Fruit fly (Drosophila melanogaster) whole organism, embryonic: ENCODE results near the gene Orct2.
A peak's percentile ranks its signal among the peaks of the same experiment; 100 is the strongest.

Source experiments
- Ada2b ChIP-seq: fragments of 200-800 bp; sonication (Bioruptor generic); IDR thresholded peaks from 2 replicates; pipeline ENCODE4 v1.3.6; 2022; ENCODE audit warnings: missing biosample characterization, missing genetic modification characterization
- Bgb ChIP-seq: fragments of 200-800 bp; sonication (Bioruptor generic); IDR thresholded peaks from 2 replicates; pipeline ENCODE4 v1.3.6; 2022; ENCODE audit warnings: missing biosample characterization, missing genetic modification characterization; ENCODE audit not compliant: partially characterized antibody
- CG10462 ChIP-seq: fragments of 200-800 bp; sonication (Bioruptor generic); optimal IDR thresholded peaks from 2 replicates; lab custom pipeline; 2016; ENCODE audit warnings: missing biosample characterization, missing genetic modification characterization
- CG13287 ChIP-seq: fragments of 200-800 bp; sonication (Bioruptor generic); IDR thresholded peaks from 2 replicates; pipeline ENCODE4 v1.3.6; 2022; ENCODE audit warnings: missing biosample characterization, missing genetic modification characterization; ENCODE audit not compliant: partially characterized antibody
- CG34224 ChIP-seq: fragments of 200-800 bp; sonication (Bioruptor generic); IDR thresholded peaks from 3 replicates; pipeline ENCODE4 v1.3.6; 2022; ENCODE audit warnings: missing biosample characterization, missing genetic modification characterization; ENCODE audit not compliant: partially characterized antibody
- CG34422 ChIP-seq: fragments of 200-800 bp; sonication (Bioruptor generic); IDR thresholded peaks from 3 replicates; pipeline ENCODE4 v1.3.6; 2022; ENCODE audit warnings: missing biosample characterization, missing genetic modification characterization
- CG42726 ChIP-seq: fragments of 200-800 bp; sonication (Bioruptor generic); IDR thresholded peaks from 2 replicates; pipeline ENCODE4 v1.3.6; 2022; ENCODE audit warnings: missing biosample characterization, missing genetic modification characterization; ENCODE audit not compliant: partially characterized antibody
- CG6791 ChIP-seq: fragments of 200-800 bp; sonication (Bioruptor generic); IDR thresholded peaks from 3 replicates; pipeline ENCODE4 v1.3.6; 2022; ENCODE audit warnings: missing biosample characterization, missing genetic modification characterization; ENCODE audit not compliant: partially characterized antibody
- CG7745 ChIP-seq: fragments of 200-800 bp; sonication (Bioruptor generic); optimal IDR thresholded peaks from 2 replicates; lab custom pipeline; 2018; ENCODE audit warnings: missing biosample characterization, mild to moderate bottlenecking, missing genetic modification characterization, moderate library complexity
- CG7963 ChIP-seq: fragments of 200-800 bp; sonication (Bioruptor generic); IDR thresholded peaks from 3 replicates; pipeline ENCODE4 v1.3.6; 2022; ENCODE audit warnings: missing biosample characterization, missing genetic modification characterization; ENCODE audit not compliant: partially characterized antibody
- CG8290 ChIP-seq, 3 experiments: fragments of 200-800 bp; sonication (Bioruptor generic); optimal IDR thresholded peaks; 2 replicates each; lab custom pipeline; 2016 to 2019; ENCODE audit warnings: missing biosample characterization in 3 of 3, missing genetic modification characterization in 3 of 3, mild to moderate bottlenecking in 2 of 3, moderate library complexity in 1 of 3
- Ets97D ChIP-seq: fragments of 200-800 bp; sonication (Bioruptor generic); optimal IDR thresholded peaks from 3 replicates; lab custom pipeline; 2016; ENCODE audit warnings: missing biosample characterization, missing genetic modification characterization
- HmgZ ChIP-seq: fragments of 200-800 bp; sonication (Bioruptor generic); optimal IDR thresholded peaks from 2 replicates; lab custom pipeline; 2018; ENCODE audit warnings: missing biosample characterization, mild to moderate bottlenecking, missing genetic modification characterization
- Lhr ChIP-seq: fragments of 200-800 bp; sonication (Bioruptor generic); optimal IDR thresholded peaks from 3 replicates; lab custom pipeline; 2017; ENCODE audit warnings: mild to moderate bottlenecking, missing biosample characterization, missing genetic modification reagents, missing genetic modification characterization
- Med ChIP-seq: fragments of 200-800 bp; sonication (Bioruptor generic); peaks from one replicate; lab custom pipeline; 2016; ENCODE audit warnings: missing biosample characterization, missing genetic modification characterization, mild to moderate bottlenecking, inconsistent platforms, moderate library complexity
- Opbp ChIP-seq: fragments of 200-800 bp; sonication (Bioruptor generic); IDR thresholded peaks from 3 replicates; pipeline ENCODE4 v1.3.6; 2022; ENCODE audit warnings: missing biosample characterization, missing genetic modification characterization; ENCODE audit not compliant: partially characterized antibody
- Optix ChIP-seq: fragments of 200-800 bp; sonication (Bioruptor generic); IDR thresholded peaks from 3 replicates; pipeline ENCODE4 v1.3.6; 2022; ENCODE audit warnings: missing biosample characterization, missing genetic modification characterization
- TFAM ChIP-seq: fragments of 200-800 bp; sonication (Bioruptor generic); optimal IDR thresholded peaks from 2 replicates; lab custom pipeline; 2017; ENCODE audit warnings: missing biosample characterization, missing genetic modification characterization, inconsistent platforms
- YL-1 ChIP-seq: fragments of 200-800 bp; sonication (Bioruptor generic); optimal IDR thresholded peaks from 3 replicates; lab custom pipeline; 2017; ENCODE audit warnings: missing biosample characterization, mild to moderate bottlenecking, missing genetic modification characterization
- amos ChIP-seq: fragments of 200-800 bp; sonication (Bioruptor generic); IDR thresholded peaks from 2 replicates; pipeline ENCODE4 v1.3.6; 2022; ENCODE audit warnings: missing biosample characterization, missing genetic modification characterization; ENCODE audit not compliant: partially characterized antibody
- ato ChIP-seq: fragments of 200-800 bp; sonication (Bioruptor generic); IDR thresholded peaks from 2 replicates; pipeline ENCODE4 v1.3.6; 2022; ENCODE audit warnings: missing biosample characterization, missing genetic modification characterization; ENCODE audit not compliant: partially characterized antibody
- bbx ChIP-seq: fragments of 200-800 bp; sonication (Bioruptor generic); IDR thresholded peaks from 2 replicates; pipeline ENCODE4 v1.3.6; 2022; ENCODE audit warnings: missing biosample characterization, missing genetic modification characterization; ENCODE audit not compliant: partially characterized antibody
- cad ChIP-seq: fragments of >200 bp; optimal IDR thresholded peaks from 2 replicates; lab custom pipeline; 2017; ENCODE audit warnings: missing biosample characterization, missing genetic modification characterization
- chinmo ChIP-seq: fragments of 200-800 bp; sonication (Bioruptor generic); IDR thresholded peaks from 4 replicates; pipeline ENCODE4 v1.3.6; 2022; ENCODE audit warnings: missing biosample characterization, missing genetic modification characterization; ENCODE audit not compliant: partially characterized antibody
- chm ChIP-seq: fragments of 200-800 bp; sonication (Bioruptor generic); IDR thresholded peaks from 2 replicates; pipeline ENCODE4 v1.3.6; 2022; ENCODE audit warnings: missing biosample characterization, missing genetic modification characterization
- disco-r ChIP-seq: fragments of 200-800 bp; sonication (Bioruptor generic); optimal IDR thresholded peaks from 2 replicates; lab custom pipeline; 2016; ENCODE audit warnings: missing biosample characterization, missing genetic modification characterization
- dmrt99B ChIP-seq: fragments of 200-800 bp; sonication (Bioruptor generic); optimal IDR thresholded peaks from 2 replicates; lab custom pipeline; 2018; ENCODE audit warnings: missing biosample characterization, mild to moderate bottlenecking, missing genetic modification characterization, moderate library complexity
- hbn ChIP-seq: fragments of 200-800 bp; sonication (Bioruptor generic); IDR thresholded peaks from 2 replicates; pipeline ENCODE4 v1.3.6; 2022; ENCODE audit warnings: missing biosample characterization, missing genetic modification characterization; ENCODE audit not compliant: partially characterized antibody
- klu ChIP-seq: fragments of 200-800 bp; sonication (Bioruptor generic); IDR thresholded peaks from 2 replicates; pipeline ENCODE4 v1.3.6; 2022; ENCODE audit warnings: missing biosample characterization, missing genetic modification characterization
- lov ChIP-seq, 2 experiments: fragments of 200-800 bp in 1 of 2; fragments of >200 bp in 1 of 2; sonication (Bioruptor generic) in 1 of 2; IDR thresholded peaks in 1 of 2; optimal IDR thresholded peaks in 1 of 2; 2 replicates in 1 of 2; 3 replicates in 1 of 2; pipeline versions ENCODE4 v1.3.6 to Lab custom; 2017 to 2022; ENCODE audit warnings: missing biosample characterization in 1 of 2, missing genetic modification characterization in 1 of 2
- nerfin-1 ChIP-seq: fragments of 200-800 bp; sonication (Bioruptor generic); optimal IDR thresholded peaks from 3 replicates; lab custom pipeline; 2019; ENCODE audit warnings: missing biosample characterization, mild to moderate bottlenecking, missing genetic modification characterization, moderate library complexity
- nerfin-2 ChIP-seq: fragments of 200-800 bp; sonication (Bioruptor generic); IDR thresholded peaks from 2 replicates; pipeline ENCODE4 v1.3.6; 2022; ENCODE audit warnings: missing biosample characterization, missing genetic modification characterization; ENCODE audit not compliant: partially characterized antibody
- prd ChIP-seq, 3 experiments: fragments of >200 bp in 2 of 3; fragments of 200-800 bp in 1 of 3; sonication (Bioruptor generic) in 1 of 3; optimal IDR thresholded peaks in 2 of 3; IDR thresholded peaks in 1 of 3; 2 replicates in 2 of 3; 3 replicates in 1 of 3; pipeline versions ENCODE4 v1.3.6 to Lab custom; 2017 to 2022; ENCODE audit warnings: missing biosample characterization in 1 of 3, missing genetic modification characterization in 1 of 3
- sens ChIP-seq: fragments of 200-800 bp; sonication (Bioruptor generic); peaks from one replicate; lab custom pipeline; 2016; ENCODE audit warnings: missing biosample characterization, missing genetic modification characterization
- tna ChIP-seq: fragments of 200-800 bp; sonication (Bioruptor generic); IDR thresholded peaks from 2 replicates; pipeline ENCODE4 v1.3.6; 2022; ENCODE audit warnings: missing biosample characterization, missing genetic modification characterization; ENCODE audit not compliant: partially characterized antibody
- z ChIP-seq: fragments of 200-800 bp; sonication (Bioruptor generic); IDR thresholded peaks from 3 replicates; pipeline ENCODE4 v1.3.6; 2022; ENCODE audit warnings: missing biosample characterization, missing genetic modification characterization
- zen2 ChIP-seq: fragments of 200-800 bp; sonication (Bioruptor generic); IDR thresholded peaks from 3 replicates; pipeline ENCODE4 v1.3.6; 2022; ENCODE audit warnings: missing biosample characterization, missing genetic modification characterization; ENCODE audit not compliant: partially characterized antibody

The Orct2 gene

DNA sequence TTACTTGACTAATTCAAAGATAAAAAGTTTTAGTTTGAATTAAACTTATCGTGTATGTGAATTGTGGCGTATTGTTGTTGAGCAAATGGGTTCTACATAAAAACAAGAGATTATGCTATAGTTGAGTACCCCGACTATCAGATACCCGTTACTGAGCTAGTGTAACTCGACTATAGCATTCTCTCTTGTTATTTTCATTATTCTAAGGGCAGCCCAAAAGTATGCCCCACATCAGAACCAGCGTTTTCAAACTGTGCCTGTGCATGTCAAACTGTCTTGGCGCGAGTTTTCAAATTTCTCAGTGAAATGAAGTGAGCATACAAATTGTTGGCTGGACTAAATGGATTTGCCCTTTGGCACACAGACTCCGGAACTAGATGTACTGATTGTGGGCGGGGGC, 6.5 kb downstream of the Orct2 start, which contains the start of gene shps (continued):
- TF ChIP-seq klu (no peak), CG6791 (peak; percentile 98), prd (optimal IDR thresholded peaks at IDR 0.05; lab: Kevin White, UChicago) (no peak), prd (GFP tag; IDR thresholded peaks at IDR 0.05; lab: Robert Waterston, UW) (no peak), tna (peak; percentile 99), amos (GFP tag; lab: Robert Waterston, UW) (peak; percentile 75), CG8290 (GFP tag; optimal IDR thresholded peaks at IDR 0.05; lab: Kevin White, UChicago) (peak; percentile 45), CG8290 (tag; optimal IDR thresholded peaks at IDR 0.05; lab: Kevin White, UChicago) (peak in 1 of 2 experiments; percentile 61), lov (optimal IDR thresholded peaks at IDR 0.05; lab: Kevin White, UChicago) (no peak), lov (GFP tag; IDR thresholded peaks at IDR 0.05; lab: Robert Waterston, UW) (0 out of 3 replicates have a peak, but pooled peaks have one; percentile 36), dmrt99B (tag; lab: Kevin White, UChicago) (no peak), nerfin-2 (GFP tag; lab: Robert Waterston, UW) (peak; percentile 96), Ets97D (GFP tag; lab: Kevin White, UChicago) (no peak), Optix (GFP tag; lab: Robert Waterston, UW) (0 out of 3 replicates have a peak, but pooled peaks have one; percentile 28), Med (GFP tag; lab: Kevin White, UChicago) (peak; percentile 53), TFAM (GFP tag; lab: Kevin White, UChicago) (no peak), nerfin-1 (no peak), cad (peak; percentile 96), CG42726 (GFP tag; lab: Robert Waterston, UW) (peak; percentile 68), chinmo (GFP tag; lab: Robert Waterston, UW) (0 out of 4 replicates have a peak, but pooled peaks have one; percentile 40), CG34224 (peak; percentile 71), HmgZ (tag; lab: Kevin White, UChicago) (peak; percentile 36), Lhr (GFP tag; lab: Kevin White, UChicago) (peak; percentile 54), CG34422 (GFP tag; lab: Robert Waterston, UW) (0 out of 3 replicates have a peak, but pooled peaks have one; percentile 19), zen2 (peak; percentile 30; the same call in 1 of the 3 replicates), sens (GFP tag; lab: Kevin White, UChicago) (peak; percentile 48), YL-1 (GFP tag; lab: Kevin White, UChicago) (no peak), chm (0 out of 2 replicates have a peak, but pooled peaks have one; percentile 6), Ada2b (no peak), bbx (GFP tag; lab: Robert Waterston, UW) (peak; percentile 88), CG7745 (tag; lab: Kevin White, UChicago) (no peak), hbn (GFP tag; lab: Robert Waterston, UW) (peak; percentile 23; the same call in 1 of the 2 replicates), CG7963 (peak; percentile 92), Opbp (peak; percentile 88), ato (GFP tag; lab: Robert Waterston, UW) (peak; percentile 96), Bgb (GFP tag; lab: Robert Waterston, UW) (peak; percentile 90), disco-r (GFP tag; lab: Kevin White, UChicago) (no peak), CG10462 (GFP tag; lab: Kevin White, UChicago) (no peak), CG13287 (GFP tag; lab: Robert Waterston, UW) (peak; percentile 73), z (GFP tag; lab: Robert Waterston, UW) (0 out of 3 replicates have a peak, but pooled peaks have one; percentile 30)
